Worm (Caenorhabditis elegans): Measurements from ENCODE around the gene ZK938.12.

- no peak for TF ChIP-seq dpl-1 (GFP tag; optimal IDR thresholded peaks at IDR 0.05)
- no peak for TF ChIP-seq nhr-11 (tag; optimal IDR thresholded peaks at IDR 0.05)
- no peak for TF ChIP-seq zip-4 (GFP tag; optimal IDR thresholded peaks at IDR 0.05)
- TF ChIP-seq ces-1 (GFP tag; optimal IDR thresholded peaks at IDR 0.05) = no peak
- no peak for TF ChIP-seq lin-35 (GFP tag; optimal IDR thresholded peaks at IDR 0.05)
- no peak for TF ChIP-seq elt-2 (tag; optimal IDR thresholded peaks at IDR 0.05)
- TF ChIP-seq hlh-4 (tag; optimal IDR thresholded peaks at IDR 0.05) = no peak
- no peak for TF ChIP-seq nhr-90 (tag; optimal IDR thresholded peaks at IDR 0.05; ENCODE audit: poor library complexity)
- no peak for TF ChIP-seq ama-1 (optimal IDR thresholded peaks at IDR 0.05)
- no peak for TF ChIP-seq mep-1 (tag; optimal IDR thresholded peaks at IDR 0.05)
- no peak for TF ChIP-seq lin-39 (tag; optimal IDR thresholded peaks at IDR 0.05)
These were observed 9.2 kb downstream of the ZK938.12 start, which contains the start of gene ZK938.11 for ce11 chrII:9840313-9840712.

Measured in whole organism, L1 larva.